Worm (Caenorhabditis elegans) whole organism, L2 larva: ENCODE measurements around the gene H34I24.1.

Source experiments
- C34F6.9 ChIP-seq: fragments of 150-350 bp; optimal IDR thresholded peaks from 2 replicates; lab custom pipeline; 2014; ENCODE audit warnings: missing biosample characterization, missing genetic modification characterization
- F13H6.1 ChIP-seq: sonication (generic microtip); optimal IDR thresholded peaks from 2 replicates; lab custom pipeline; 2016; ENCODE audit warnings: missing genetic modification characterization, missing compliant biosample characterization
- R02D3.7 ChIP-seq: fragments of 150-350 bp; optimal IDR thresholded peaks from 2 replicates; lab custom pipeline; 2014; ENCODE audit warnings: missing biosample characterization, missing genetic modification characterization
- Y55F3AM.14 ChIP-seq: fragments of 200-800 bp; sonication (Bioruptor generic); optimal IDR thresholded peaks from 2 replicates; lab custom pipeline; 2018; ENCODE audit warnings: mild to moderate bottlenecking, missing genetic modification characterization, missing compliant biosample characterization
- alr-1 ChIP-seq: fragments of 150-350 bp; optimal IDR thresholded peaks from 2 replicates; lab custom pipeline; 2014; ENCODE audit warnings: missing biosample characterization, missing genetic modification characterization
- aly-2 ChIP-seq: fragments of 150-350 bp; optimal IDR thresholded peaks from 2 replicates; lab custom pipeline; 2014; ENCODE audit warnings: missing biosample characterization, missing genetic modification characterization
- ama-1 ChIP-seq: fragments of 150-350 bp; optimal IDR thresholded peaks from 2 replicates; lab custom pipeline; 2018; ENCODE audit warnings: inconsistent platforms
- blmp-1 ChIP-seq: sonication (generic microtip); optimal IDR thresholded peaks from 2 replicates; lab custom pipeline; 2017; ENCODE audit warnings: missing genetic modification characterization, mild to moderate bottlenecking, missing compliant biosample characterization, antibody characterized with exemption, moderate library complexity; ENCODE audit not compliant: insufficient read depth
- ceh-16 ChIP-seq: fragments of 150-350 bp; optimal IDR thresholded peaks from 2 replicates; lab custom pipeline; 2014; ENCODE audit warnings: missing biosample characterization, missing genetic modification characterization
- ceh-82 ChIP-seq: fragments of 150-350 bp; optimal IDR thresholded peaks from 2 replicates; lab custom pipeline; 2014; ENCODE audit warnings: missing biosample characterization, missing genetic modification characterization
- crh-2 ChIP-seq: sonication (generic microtip); optimal IDR thresholded peaks from 2 replicates; lab custom pipeline; 2017; ENCODE audit warnings: missing biosample characterization, missing genetic modification characterization
- egl-27 ChIP-seq: sonication (generic microtip); optimal IDR thresholded peaks from 3 replicates; lab custom pipeline; 2017; ENCODE audit warnings: missing biosample characterization, missing genetic modification reagents, missing genetic modification characterization
- elt-1 ChIP-seq: fragments of 150-350 bp; optimal IDR thresholded peaks from 2 replicates; lab custom pipeline; 2014; ENCODE audit warnings: missing biosample characterization, missing genetic modification characterization
- elt-3 ChIP-seq: sonication (generic microtip); optimal IDR thresholded peaks from 2 replicates; lab custom pipeline; 2017; ENCODE audit warnings: missing biosample characterization, missing genetic modification characterization
- fos-1 ChIP-seq: fragments of 150-350 bp; optimal IDR thresholded peaks from 2 replicates; lab custom pipeline; 2014; ENCODE audit warnings: missing biosample characterization, missing genetic modification characterization
- gmeb-1 ChIP-seq: fragments of 150-350 bp; optimal IDR thresholded peaks from 2 replicates; lab custom pipeline; 2014; ENCODE audit warnings: missing biosample characterization, missing genetic modification characterization
- lin-11 ChIP-seq: fragments of 150-350 bp; sonication (generic microtip); optimal IDR thresholded peaks from 2 replicates; lab custom pipeline; 2014; ENCODE audit warnings: missing biosample characterization, missing genetic modification characterization, inconsistent platforms, mixed read lengths
- lin-13 ChIP-seq: fragments of 150-350 bp; optimal IDR thresholded peaks from 2 replicates; lab custom pipeline; 2014; ENCODE audit warnings: missing biosample characterization, missing genetic modification reagents, missing genetic modification characterization
- lin-39 ChIP-seq: fragments of 150-350 bp; optimal IDR thresholded peaks from 2 replicates; lab custom pipeline; 2014; ENCODE audit warnings: missing biosample characterization, missing genetic modification reagents, missing genetic modification characterization
- lsy-2 ChIP-seq, 2 experiments: fragments of 150-350 bp in 1 of 2; sonication (generic microtip) in 1 of 2; optimal IDR thresholded peaks; 2 replicates each; lab custom pipeline; 2014 to 2017; ENCODE audit warnings: missing biosample characterization in 2 of 2, missing genetic modification characterization in 2 of 2
- mab-5 ChIP-seq: fragments of 150-350 bp; optimal IDR thresholded peaks from 2 replicates; lab custom pipeline; 2014; ENCODE audit warnings: missing biosample characterization, missing genetic modification characterization
- mbf-1 ChIP-seq: sonication (generic microtip); optimal IDR thresholded peaks from 2 replicates; lab custom pipeline; 2017; ENCODE audit warnings: missing biosample characterization, missing genetic modification characterization
- mdl-1 ChIP-seq, 2 experiments: fragments of 150-350 bp in 1 of 2; sonication (generic microtip) in 1 of 2; optimal IDR thresholded peaks; 2 replicates each; lab custom pipeline; 2017; ENCODE audit warnings: missing biosample characterization in 2 of 2, missing genetic modification characterization in 2 of 2
- nhr-10 ChIP-seq: sonication (generic microtip); optimal IDR thresholded peaks from 2 replicates; lab custom pipeline; 2017; ENCODE audit warnings: missing biosample characterization, missing genetic modification characterization
- nhr-12 ChIP-seq: fragments of 150-350 bp; optimal IDR thresholded peaks from 2 replicates; lab custom pipeline; 2014; ENCODE audit warnings: missing biosample characterization, missing genetic modification characterization
- nhr-129 ChIP-seq: fragments of 150-350 bp; optimal IDR thresholded peaks from 2 replicates; lab custom pipeline; 2014; ENCODE audit warnings: missing biosample characterization, missing genetic modification characterization
- nhr-21 ChIP-seq: fragments of 150-350 bp; optimal IDR thresholded peaks from 2 replicates; lab custom pipeline; 2014; ENCODE audit warnings: missing biosample characterization, missing genetic modification characterization
- nhr-23 ChIP-seq: fragments of 150-350 bp; optimal IDR thresholded peaks from 2 replicates; lab custom pipeline; 2014; ENCODE audit warnings: missing biosample characterization, missing genetic modification reagents, missing genetic modification characterization
- nhr-25 ChIP-seq: fragments of 150-350 bp; sonication (generic microtip); optimal IDR thresholded peaks from 3 replicates; lab custom pipeline; 2014; ENCODE audit warnings: missing biosample characterization, missing genetic modification characterization
- nhr-6 ChIP-seq: fragments of 150-350 bp; optimal IDR thresholded peaks from 2 replicates; lab custom pipeline; 2014; ENCODE audit warnings: missing biosample characterization, missing genetic modification characterization
- nhr-77 ChIP-seq: fragments of 150-350 bp; optimal IDR thresholded peaks from 2 replicates; lab custom pipeline; 2014; ENCODE audit warnings: missing biosample characterization, missing genetic modification characterization
- sem-4 ChIP-seq: fragments of 150-350 bp; optimal IDR thresholded peaks from 2 replicates; lab custom pipeline; 2014; ENCODE audit warnings: missing biosample characterization, missing genetic modification reagents, missing genetic modification characterization
- skn-1 ChIP-seq: sonication (generic microtip); optimal IDR thresholded peaks from 2 replicates; lab custom pipeline; 2017; ENCODE audit warnings: missing biosample characterization, missing genetic modification characterization
- sma-3 ChIP-seq: sonication (generic microtip); optimal IDR thresholded peaks from 2 replicates; lab custom pipeline; 2016; ENCODE audit warnings: missing genetic modification reagents, missing genetic modification characterization, missing compliant biosample characterization
- sma-9 ChIP-seq, 2 experiments: fragments of 150-350 bp in 1 of 2; sonication (generic microtip) in 1 of 2; optimal IDR thresholded peaks; 2 replicates each; lab custom pipeline; 2014 to 2016; ENCODE audit warnings: missing genetic modification characterization in 2 of 2, mild to moderate bottlenecking in 1 of 2, missing biosample characterization in 1 of 2, missing compliant biosample characterization in 1 of 2, missing genetic modification reagents in 1 of 2, moderate library complexity in 1 of 2
- snpc-4 ChIP-seq: fragments of 150-350 bp; optimal IDR thresholded peaks from 2 replicates; lab custom pipeline; 2014; ENCODE audit warnings: missing biosample characterization, missing genetic modification characterization
- unc-39 ChIP-seq: fragments of 150-350 bp; optimal IDR thresholded peaks from 2 replicates; lab custom pipeline; 2014; ENCODE audit warnings: missing biosample characterization, missing genetic modification characterization
- zag-1 ChIP-seq: fragments of 150-350 bp; optimal IDR thresholded peaks from 2 replicates; lab custom pipeline; 2014; ENCODE audit warnings: missing biosample characterization, missing genetic modification characterization
- ztf-11 ChIP-seq: sonication (generic microtip); optimal IDR thresholded peaks from 2 replicates; lab custom pipeline; 2017; ENCODE audit warnings: missing biosample characterization, missing genetic modification characterization
- ztf-4 ChIP-seq: fragments of 150-350 bp; optimal IDR thresholded peaks from 2 replicates; lab custom pipeline; 2014; ENCODE audit warnings: missing biosample characterization, missing genetic modification characterization

The H34I24.1 gene

DNA sequence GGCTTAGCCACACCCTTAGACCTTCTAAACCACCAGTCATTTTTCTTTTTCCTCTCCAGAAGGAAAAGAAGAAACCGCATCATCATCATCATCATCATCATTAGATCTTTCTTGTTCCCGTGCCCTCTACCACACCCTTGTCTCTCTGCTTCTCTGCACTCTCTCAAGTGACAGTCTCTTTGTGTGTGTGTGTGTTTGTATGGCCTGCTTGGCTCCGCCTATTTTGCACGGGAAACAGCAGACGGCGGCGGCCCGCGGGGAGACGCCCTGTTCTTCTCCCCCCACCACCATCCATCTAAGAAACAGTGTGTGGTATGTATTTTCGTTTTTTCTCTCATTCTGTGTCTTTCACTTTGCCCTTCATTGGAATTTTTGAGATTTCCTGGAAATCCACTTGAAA, 25.0 kb downstream of the H34I24.1 start (continued):
- no peak for TF ChIP-seq aly-2
- TF ChIP-seq sma-9 (GFP tag; optimal IDR thresholded peaks at IDR 0.05; lab: Kevin White, UChicago), result peak; percentile 94
- TF ChIP-seq sma-9 (tag; optimal IDR thresholded peaks at IDR 0.05; lab: Kevin White, UChicago), result no peak
- peak; percentile 17 for TF ChIP-seq C34F6.9 (tag; lab: Kevin White, UChicago)

DNA sequence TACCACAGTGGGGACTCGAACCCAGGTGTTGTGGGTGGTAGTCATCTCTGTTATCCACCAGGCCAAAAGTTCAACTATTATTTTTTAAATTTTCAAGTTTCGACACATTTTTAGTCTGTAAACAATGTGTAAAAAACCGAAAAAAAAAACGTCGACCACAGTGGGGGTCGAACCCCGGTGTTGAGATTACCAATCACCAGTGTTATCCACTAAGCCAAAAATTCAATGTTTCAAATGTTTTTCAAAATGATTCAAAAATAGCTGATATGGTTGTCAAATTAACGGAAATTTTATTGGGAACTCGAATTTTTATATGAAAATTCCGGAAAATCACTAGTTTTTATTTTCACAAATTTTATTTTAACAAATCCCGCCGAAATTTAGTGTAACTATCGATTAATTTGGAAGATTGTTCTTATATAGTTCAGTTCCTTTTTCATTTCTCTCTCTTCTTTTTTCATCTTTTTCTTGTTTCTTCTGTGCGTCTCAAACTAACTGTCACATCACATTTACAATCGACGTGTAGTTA, 26.3 kb downstream of the H34I24.1 start:
- TF ChIP-seq lsy-2 (tag; optimal IDR thresholded peaks at IDR 0.05; lab: Kevin White, UChicago), result no peak
- no peak for TF ChIP-seq egl-27 (tag; lab: Kevin White, UChicago)
- TF ChIP-seq blmp-1 (tag; lab: Kevin White, UChicago), result peak; percentile 74
- TF ChIP-seq ceh-82 (tag; lab: Kevin White, UChicago), result no peak
- TF ChIP-seq sma-9 (GFP tag; optimal IDR thresholded peaks at IDR 0.05; lab: Kevin White, UChicago), result no peak
- TF ChIP-seq sma-9 (tag; optimal IDR thresholded peaks at IDR 0.05; lab: Kevin White, UChicago), result no peak
- TF ChIP-seq ztf-4 (tag; lab: Kevin White, UChicago), result no peak
- TF ChIP-seq lin-39 (tag; lab: Kevin White, UChicago), result no peak
- peak; percentile 49 for TF ChIP-seq nhr-25 (tag; lab: Kevin White, UChicago)
- TF ChIP-seq lin-11, result no peak
- TF ChIP-seq elt-1 (tag; lab: Kevin White, UChicago), result no peak
- TF ChIP-seq aly-2, result no peak
- TF ChIP-seq nhr-6 (tag; lab: Kevin White, UChicago), result no peak
- TF ChIP-seq snpc-4 (tag; lab: Kevin White, UChicago), result no peak
- no peak for TF ChIP-seq mab-5 (tag; lab: Kevin White, UChicago)
- TF ChIP-seq zag-1 (tag; lab: Kevin White, UChicago), result no peak
- TF ChIP-seq sma-3 (GFP tag; lab: Kevin White, UChicago), result no peak
- TF ChIP-seq, all 48 proteins: peak for 2

DNA sequence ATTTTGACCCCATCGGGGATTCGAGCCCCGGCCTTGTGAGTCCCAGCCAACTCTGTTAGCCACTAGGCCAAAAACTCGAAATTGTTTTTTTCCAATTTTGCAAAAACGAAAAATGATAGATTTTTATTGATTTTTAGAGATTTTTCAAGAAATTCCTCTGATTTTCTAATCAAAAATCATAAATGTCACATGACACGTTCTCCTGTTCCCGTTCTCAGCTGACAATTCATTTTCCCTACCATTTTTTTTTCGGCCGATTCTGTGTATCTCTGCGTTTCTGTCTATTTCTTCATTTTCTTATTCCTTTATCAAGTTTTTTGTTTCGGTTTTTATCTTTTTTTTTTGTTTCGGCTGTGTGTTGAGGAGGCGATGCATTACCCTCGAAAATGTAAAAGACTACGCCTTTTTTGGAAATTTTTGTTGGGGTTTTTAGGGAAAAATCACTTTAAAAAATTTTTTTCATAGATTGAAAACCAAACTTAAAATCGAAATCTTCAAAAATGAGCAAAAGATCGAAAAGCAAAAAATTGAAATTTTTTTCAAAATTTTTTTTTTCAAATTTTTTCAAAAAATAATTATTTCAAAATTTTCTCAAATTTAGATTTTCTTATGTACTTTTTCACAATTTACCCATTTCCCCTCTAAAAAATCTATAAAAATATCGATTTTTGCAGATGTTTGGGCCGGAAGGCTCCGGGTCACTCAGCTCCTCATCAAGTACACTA, 27.5 kb downstream of the H34I24.1 start, which contains the start of gene klf-1:
Gene klf-1 (plus strand): TSS at position 675 of the 725 bp plus-strand sequence.
- TF ChIP-seq blmp-1 (tag; lab: Kevin White, UChicago) (peak; percentile 32), sma-3 (GFP tag; lab: Kevin White, UChicago) (peak; percentile 36), nhr-25 (tag; lab: Kevin White, UChicago) (peak; percentile 59), gmeb-1 (peak; percentile 3), fos-1 (tag; lab: Kevin White, UChicago) (peak; percentile 19), F13H6.1 (peak; percentile 9), sma-9 (GFP tag; optimal IDR thresholded peaks at IDR 0.05; lab: Kevin White, UChicago) (peak; percentile 42), sma-9 (tag; optimal IDR thresholded peaks at IDR 0.05; lab: Kevin White, UChicago) (no peak), crh-2 (tag; lab: Kevin White, UChicago) (peak; percentile 61), lsy-2 (tag; optimal IDR thresholded peaks at IDR 0.05; lab: Kevin White, UChicago) (peak in 1 of 2 experiments; percentile 18), nhr-21 (peak; percentile 14), nhr-129 (tag; lab: Kevin White, UChicago) (no peak), lin-11 (no peak), R02D3.7 (no peak)

ce11 chrIII:2875946-2876345, 29.1 kb downstream of the H34I24.1 start:
- peak; percentile 64 for TF ChIP-seq egl-27 (tag; lab: Kevin White, UChicago)
- no peak for TF ChIP-seq nhr-12 (tag; lab: Kevin White, UChicago)
- TF ChIP-seq skn-1, result no peak
- TF ChIP-seq fos-1 (tag; lab: Kevin White, UChicago), result peak; percentile 88
- TF ChIP-seq crh-2 (tag; lab: Kevin White, UChicago), result peak; percentile 80
- TF ChIP-seq mab-5 (tag; lab: Kevin White, UChicago), result no peak
- no peak for TF ChIP-seq unc-39 (tag; lab: Kevin White, UChicago)
- peak; percentile 92 for TF ChIP-seq blmp-1 (tag; lab: Kevin White, UChicago)
- peak; percentile 28 for TF ChIP-seq C34F6.9 (tag; lab: Kevin White, UChicago)
- TF ChIP-seq sem-4 (tag; lab: Kevin White, UChicago), result peak; percentile 29
- TF ChIP-seq ama-1 (lab: Kevin White, UChicago), result no peak
- TF ChIP-seq nhr-6 (tag; lab: Kevin White, UChicago), result peak; percentile 16
- peak; percentile 96 for TF ChIP-seq sma-3 (GFP tag; lab: Kevin White, UChicago)
- TF ChIP-seq elt-1 (tag; lab: Kevin White, UChicago), result no peak
- peak; percentile 2 for TF ChIP-seq ceh-16
- TF ChIP-seq sma-9 (GFP tag; optimal IDR thresholded peaks at IDR 0.05; lab: Kevin White, UChicago), result peak; percentile 92
- TF ChIP-seq sma-9 (tag; optimal IDR thresholded peaks at IDR 0.05; lab: Kevin White, UChicago), result no peak
- no peak for TF ChIP-seq ztf-11
- peak; percentile 10 to 68 for TF ChIP-seq lsy-2 (tag; optimal IDR thresholded peaks at IDR 0.05; lab: Kevin White, UChicago)
- peak; percentile 70 for TF ChIP-seq F13H6.1
- peak; percentile 15 for TF ChIP-seq Y55F3AM.14 (GFP tag; lab: Kevin White, UChicago)
- TF ChIP-seq lin-13 (GFP tag; lab: Kevin White, UChicago), result peak; percentile 63
- TF ChIP-seq gmeb-1, result peak; percentile 60
- peak in 1 of 2 experiments; percentile 63 for TF ChIP-seq mdl-1 (tag; optimal IDR thresholded peaks at IDR 0.05; lab: Kevin White, UChicago)
- no peak for TF ChIP-seq nhr-77
- TF ChIP-seq alr-1, result no peak
- TF ChIP-seq elt-3 (tag; lab: Kevin White, UChicago), result no peak
- no peak for TF ChIP-seq nhr-23 (tag; lab: Kevin White, UChicago)
- no peak for TF ChIP-seq mbf-1
- peak; percentile 36 for TF ChIP-seq ztf-4 (tag; lab: Kevin White, UChicago)
- no peak for TF ChIP-seq R02D3.7
- TF ChIP-seq nhr-21, result peak; percentile 88
- peak; percentile 95 for TF ChIP-seq nhr-25 (tag; lab: Kevin White, UChicago)
- peak; percentile 49 for TF ChIP-seq nhr-129 (tag; lab: Kevin White, UChicago)
- TF ChIP-seq lin-11, result no peak
- peak; percentile 16 for TF ChIP-seq snpc-4 (tag; lab: Kevin White, UChicago)
- no peak for TF ChIP-seq nhr-10 (tag; lab: Kevin White, UChicago)
